Worm (Caenorhabditis elegans): ENCODE results near the gene col-143.

- TF ChIP-seq T22C8.4 (GFP tag; IDR thresholded peaks at IDR 0.05) (no peak), tab-1 (GFP tag; IDR thresholded peaks at IDR 0.05) (no peak), ztf-29 (GFP tag; IDR thresholded peaks at IDR 0.05) (no peak), flt-1 (GFP tag; IDR thresholded peaks at IDR 0.05) (no peak), ref-1 (GFP tag; conservative IDR thresholded peaks at IDR 0.05) (no peak)
Observed at ce11 chrV:6875795-6876194, 40.4 kb downstream of the col-143 start.
